Worm (Caenorhabditis elegans) whole organism, mixed stage, embryonic: ENCODE results near the gene sma-2.

Source experiments
- M03D4.4 ChIP-seq: sonication (generic microtip); optimal IDR thresholded peaks from 2 replicates; lab custom pipeline; 2017; ENCODE audit warnings: mild to moderate bottlenecking, missing genetic modification characterization, missing compliant biosample characterization
- blmp-1 ChIP-seq: fragments of 150-350 bp; optimal IDR thresholded peaks from 2 replicates; lab custom pipeline; 2014; ENCODE audit warnings: missing biosample characterization, missing genetic modification characterization
- mep-1 ChIP-seq: fragments of 150-350 bp; optimal IDR thresholded peaks from 2 replicates; lab custom pipeline; 2017; ENCODE audit warnings: missing biosample characterization, missing genetic modification reagents, missing genetic modification characterization, inconsistent platforms
- mls-2 ChIP-seq: sonication (generic microtip); optimal IDR thresholded peaks from 2 replicates; lab custom pipeline; 2016; ENCODE audit warnings: mild to moderate bottlenecking, missing genetic modification characterization, moderate library complexity, missing compliant biosample characterization
- snpc-4 ChIP-seq: fragments of 150-350 bp; optimal IDR thresholded peaks from 2 replicates; lab custom pipeline; 2014; ENCODE audit warnings: missing biosample characterization, missing genetic modification characterization
- unc-62 ChIP-seq: fragments of 150-350 bp; optimal IDR thresholded peaks from 2 replicates; lab custom pipeline; 2014; ENCODE audit warnings: missing biosample characterization, missing genetic modification reagents, missing genetic modification characterization

ce11 chrIII:8786077-8786476 lies 36.6 kb downstream of the sma-2 start, which contains the start of gene K02D10.8:
- no peak for TF ChIP-seq mls-2
- TF ChIP-seq mep-1 (tag; lab: Kevin White, UChicago) = no peak
- TF ChIP-seq M03D4.4 (tag; lab: Kevin White, UChicago) = no peak
- TF ChIP-seq unc-62 (GFP tag; lab: Kevin White, UChicago) = no peak
- no peak for TF ChIP-seq blmp-1 (tag; lab: Kevin White, UChicago)
- no peak for TF ChIP-seq snpc-4 (tag; lab: Kevin White, UChicago)
